Fruit fly (Drosophila melanogaster) whole organism: Measurements from ENCODE around the gene smal.

ENCODE experiments used
- CG8478 ChIP-seq: fragments of >200 bp; optimal IDR thresholded peaks from 2 replicates; lab custom pipeline; 2018; ENCODE audit warnings: inconsistent platforms
- Dll ChIP-seq: fragments of >200 bp; optimal IDR thresholded peaks from 2 replicates; lab custom pipeline; 2017
- EcR ChIP-seq, 2 experiments: fragments of >200 bp; optimal IDR thresholded peaks; 2 replicates each; lab custom pipeline; 2017; ENCODE audit warnings: missing biosample characterization in 2 of 2, missing genetic modification characterization in 2 of 2, missing genetic modification reagents in 2 of 2
- pan ChIP-seq: fragments of >200 bp; optimal IDR thresholded peaks from 2 replicates; lab custom pipeline; 2017
- psq ChIP-seq: fragments of >200 bp; optimal IDR thresholded peaks from 2 replicates; lab custom pipeline; 2017
- usp ChIP-seq: fragments of >200 bp; optimal IDR thresholded peaks from 2 replicates; lab custom pipeline; 2017; ENCODE audit warnings: missing biosample characterization, missing genetic modification characterization, mixed read lengths

smal gene

DNA sequence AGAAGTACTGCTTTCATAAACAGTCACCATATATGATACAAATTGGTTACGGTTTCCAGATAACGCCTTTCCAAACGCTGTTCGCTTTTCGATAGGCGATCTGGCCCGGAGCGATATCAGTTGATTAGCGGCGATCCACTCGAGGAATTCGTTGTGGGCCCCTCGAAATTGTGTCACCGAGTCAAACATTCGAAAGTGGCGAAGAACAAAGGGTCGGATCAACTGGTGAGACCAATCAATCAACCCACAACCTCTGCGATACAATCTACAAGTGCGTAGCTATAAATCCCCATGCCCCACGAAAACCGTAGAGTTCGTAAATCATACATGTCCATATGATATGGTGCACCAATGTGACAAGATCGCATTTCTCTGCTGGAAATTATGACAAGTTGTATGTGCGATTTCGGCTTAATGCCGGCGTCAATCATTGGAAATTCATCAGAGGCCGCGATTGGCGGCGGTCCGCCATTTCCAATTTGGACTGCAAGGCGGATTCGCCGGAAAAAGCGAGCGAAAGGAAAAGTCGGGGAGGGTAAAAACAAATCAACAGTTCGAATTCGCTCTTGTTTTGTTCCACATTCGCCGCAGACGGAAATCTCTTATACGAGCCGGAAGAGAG, 704 bp upstream of the smal start:
- TF ChIP-seq psq (lab: Kevin White, UChicago) (no peak), EcR (GFP tag; optimal IDR thresholded peaks at IDR 0.05; lab: Kevin White, UChicago) (no peak), pan (lab: Kevin White, UChicago) (no peak), usp (GFP tag; lab: Kevin White, UChicago) (no peak), CG8478 (lab: Kevin White, UChicago) (no peak), Dll (lab: Kevin White, UChicago) (no peak)

DNA sequence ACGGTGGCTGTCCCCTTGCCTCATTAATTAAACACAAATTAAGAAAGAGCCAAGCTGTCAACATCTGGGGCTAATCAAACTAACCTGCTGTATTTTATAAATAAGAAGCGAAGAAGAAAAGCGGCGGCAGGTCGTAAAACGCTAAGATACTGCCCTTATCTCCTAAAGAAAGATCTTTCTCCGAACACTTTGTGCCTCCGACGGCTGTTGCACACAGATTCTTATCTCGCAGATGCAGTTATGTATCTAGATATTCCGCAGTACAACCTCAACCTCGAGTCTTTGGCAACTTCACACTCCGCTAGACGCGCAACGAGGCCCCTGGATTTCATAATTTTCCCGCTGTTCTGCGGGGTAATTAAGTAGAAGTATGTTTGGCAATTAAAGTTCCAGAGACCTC, 1.1 kb downstream of the smal start:
- no peak for TF ChIP-seq usp (GFP tag; lab: Kevin White, UChicago)
- no peak for TF ChIP-seq psq (lab: Kevin White, UChicago)
- no peak for TF ChIP-seq EcR (GFP tag; optimal IDR thresholded peaks at IDR 0.05; lab: Kevin White, UChicago)
- no peak for TF ChIP-seq CG8478 (lab: Kevin White, UChicago)
- TF ChIP-seq Dll (lab: Kevin White, UChicago), result no peak
- TF ChIP-seq pan (lab: Kevin White, UChicago), result no peak

DNA sequence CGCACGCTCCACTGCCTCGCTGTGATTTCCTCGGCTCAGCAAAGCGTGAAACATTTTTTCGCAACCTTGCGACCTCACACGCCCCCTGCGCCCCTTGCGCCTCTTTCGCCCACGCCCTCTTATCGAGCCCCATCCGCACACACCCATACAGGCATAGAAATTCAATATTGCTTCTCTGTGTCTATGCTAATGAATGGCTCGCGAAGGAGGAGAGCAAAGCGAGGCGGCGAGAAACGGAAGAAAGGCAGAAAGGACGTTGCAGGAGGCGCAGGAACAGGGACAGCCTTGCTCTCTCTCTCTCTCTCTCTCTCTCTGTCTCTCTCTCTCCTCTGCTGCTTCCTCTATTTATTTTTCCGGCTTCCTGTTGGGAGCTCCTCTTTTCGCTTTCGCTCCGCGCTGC, 7.4 kb downstream of the smal start:
- TF ChIP-seq usp (GFP tag; lab: Kevin White, UChicago) (no peak), Dll (lab: Kevin White, UChicago) (no peak), pan (lab: Kevin White, UChicago) (no peak), CG8478 (lab: Kevin White, UChicago) (no peak)

- TF ChIP-seq pan (lab: Kevin White, UChicago) (no peak), usp (GFP tag; lab: Kevin White, UChicago) (no peak), psq (lab: Kevin White, UChicago) (no peak), CG8478 (lab: Kevin White, UChicago) (no peak), EcR (GFP tag; optimal IDR thresholded peaks at IDR 0.05; lab: Kevin White, UChicago) (no peak), Dll (lab: Kevin White, UChicago) (no peak)
Measured at dm6 chr2L:6193004-6193566, 14.2 kb downstream of the smal start.

DNA sequence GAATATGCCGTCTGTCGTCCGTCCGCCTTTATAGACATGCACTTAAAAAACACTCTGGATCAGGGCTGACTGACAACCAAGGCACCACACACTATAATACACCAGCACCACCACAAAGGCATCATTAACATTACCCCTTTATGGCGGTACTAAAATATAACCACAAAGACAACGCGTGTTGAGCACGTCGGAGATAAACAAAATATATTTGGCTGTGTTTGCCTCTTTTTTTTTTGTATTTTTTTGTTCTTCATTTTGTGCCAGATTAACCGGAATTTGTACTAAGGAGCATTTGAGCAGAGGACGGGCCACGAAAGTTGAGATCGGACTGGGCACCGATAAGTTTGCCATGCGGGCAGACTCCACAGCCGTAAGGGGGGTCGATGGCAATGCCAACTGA, 15.1 kb downstream of the smal start:
- TF ChIP-seq pan (lab: Kevin White, UChicago), result no peak
- TF ChIP-seq usp (GFP tag; lab: Kevin White, UChicago), result no peak
- TF ChIP-seq psq (lab: Kevin White, UChicago), result no peak
- TF ChIP-seq EcR (GFP tag; optimal IDR thresholded peaks at IDR 0.05; lab: Kevin White, UChicago), result no peak
- no peak for TF ChIP-seq CG8478 (lab: Kevin White, UChicago)
- no peak for TF ChIP-seq Dll (lab: Kevin White, UChicago)

- TF ChIP-seq psq (lab: Kevin White, UChicago) (no peak), EcR (GFP tag; optimal IDR thresholded peaks at IDR 0.05; lab: Kevin White, UChicago) (no peak), usp (GFP tag; lab: Kevin White, UChicago) (no peak), CG8478 (lab: Kevin White, UChicago) (no peak), Dll (lab: Kevin White, UChicago) (no peak), pan (lab: Kevin White, UChicago) (no peak)
Measured at dm6 chr2L:6197773-6198172, 18.8 kb downstream of the smal start.

DNA sequence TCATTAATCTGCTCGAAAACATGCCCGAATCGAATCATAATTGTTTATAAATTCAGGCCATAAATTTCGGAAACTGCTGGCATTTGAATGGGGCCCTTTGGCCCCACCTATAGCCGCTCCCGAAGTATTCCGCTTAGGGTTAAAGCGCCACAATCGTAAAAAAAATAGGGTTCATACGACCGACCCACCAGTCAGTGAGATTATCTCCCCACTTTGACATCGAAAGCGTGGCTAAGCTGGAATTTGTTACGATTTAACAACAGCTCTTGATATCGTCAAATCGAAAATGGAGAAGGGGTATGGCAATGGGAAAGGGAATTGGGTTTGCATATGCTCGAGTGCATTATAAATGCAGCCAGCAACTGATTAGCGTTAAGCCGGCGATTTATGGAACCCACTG, 19.9 kb downstream of the smal start:
- TF ChIP-seq Dll (lab: Kevin White, UChicago) (no peak), EcR (GFP tag; optimal IDR thresholded peaks at IDR 0.05; lab: Kevin White, UChicago) (no peak), CG8478 (lab: Kevin White, UChicago) (no peak), psq (lab: Kevin White, UChicago) (no peak), pan (lab: Kevin White, UChicago) (no peak), usp (GFP tag; lab: Kevin White, UChicago) (no peak)

- TF ChIP-seq pan (lab: Kevin White, UChicago) (no peak), CG8478 (lab: Kevin White, UChicago) (no peak), Dll (lab: Kevin White, UChicago) (no peak), EcR (GFP tag; optimal IDR thresholded peaks at IDR 0.05; lab: Kevin White, UChicago) (no peak), psq (lab: Kevin White, UChicago) (no peak), usp (GFP tag; lab: Kevin White, UChicago) (no peak)
Measured at dm6 chr2L:6199544-6199943, 20.6 kb downstream of the smal start.

- no peak for TF ChIP-seq CG8478 (lab: Kevin White, UChicago)
- no peak for TF ChIP-seq pan (lab: Kevin White, UChicago)
- no peak for TF ChIP-seq usp (GFP tag; lab: Kevin White, UChicago)
- TF ChIP-seq psq (lab: Kevin White, UChicago), result no peak
- TF ChIP-seq EcR (GFP tag; optimal IDR thresholded peaks at IDR 0.05; lab: Kevin White, UChicago), result no peak
- TF ChIP-seq Dll (lab: Kevin White, UChicago), result no peak
Measured at dm6 chr2L:6201469-6201868, 22.5 kb downstream of the smal start.

DNA sequence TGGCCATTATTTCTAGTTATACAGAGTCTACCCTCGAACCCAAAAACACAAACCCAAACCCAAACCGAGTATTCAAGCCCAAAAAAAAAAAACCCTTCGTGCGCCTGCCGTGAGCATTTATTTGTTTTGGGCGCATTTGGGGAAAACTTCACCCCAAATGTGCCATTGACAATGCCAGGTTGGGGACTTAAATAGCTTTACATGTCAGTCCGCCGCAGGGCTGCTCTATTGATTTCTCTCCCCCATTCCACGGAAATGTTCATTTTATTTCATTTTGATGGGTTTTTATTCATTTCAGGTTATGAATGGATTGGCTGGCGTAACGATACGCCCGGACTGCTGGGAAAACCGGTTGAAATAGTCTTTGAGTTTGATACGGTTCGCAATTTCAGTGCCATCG, 23.9 kb downstream of the smal start:
- TF ChIP-seq Dll (lab: Kevin White, UChicago) (no peak), usp (GFP tag; lab: Kevin White, UChicago) (no peak), pan (lab: Kevin White, UChicago) (no peak), CG8478 (lab: Kevin White, UChicago) (no peak), EcR (GFP tag; optimal IDR thresholded peaks at IDR 0.05; lab: Kevin White, UChicago) (no peak), psq (lab: Kevin White, UChicago) (no peak)

DNA sequence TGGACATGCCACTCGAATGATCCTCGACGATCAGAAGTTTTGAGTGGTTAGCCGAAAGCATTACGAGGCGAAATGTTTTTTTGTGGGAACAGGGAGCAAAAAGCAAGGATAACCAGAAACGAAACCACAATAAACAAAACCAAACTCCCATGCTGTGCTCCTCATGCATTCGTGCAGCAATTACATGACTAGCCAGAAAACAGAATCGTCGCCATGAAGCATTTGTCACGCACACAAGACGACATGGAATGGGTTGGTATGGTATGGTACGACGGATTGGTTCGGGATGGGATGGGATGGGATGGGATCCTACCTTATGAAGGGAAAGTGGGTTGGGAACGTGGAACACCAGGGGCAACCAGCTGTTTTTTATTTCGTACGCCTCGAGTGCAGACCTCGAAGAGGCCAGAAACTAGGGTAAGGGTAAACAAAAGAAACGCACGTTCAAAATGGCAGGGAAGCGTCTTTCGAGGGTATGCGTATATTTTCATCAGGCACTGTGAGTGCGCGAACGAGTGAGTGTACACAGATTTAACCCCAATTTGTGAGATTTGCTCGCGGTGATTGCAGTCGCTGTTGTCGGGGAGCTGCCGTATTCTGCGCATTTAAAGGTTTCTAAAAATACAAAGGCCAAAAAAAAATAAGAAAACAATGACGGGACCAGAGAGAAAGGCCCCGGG, 25.8 kb downstream of the smal start:
- no peak for TF ChIP-seq psq (lab: Kevin White, UChicago)
- no peak for TF ChIP-seq usp (GFP tag; lab: Kevin White, UChicago)
- TF ChIP-seq Dll (lab: Kevin White, UChicago), result no peak
- TF ChIP-seq EcR (GFP tag; optimal IDR thresholded peaks at IDR 0.05; lab: Kevin White, UChicago), result no peak
- TF ChIP-seq CG8478 (lab: Kevin White, UChicago), result no peak
- no peak for TF ChIP-seq pan (lab: Kevin White, UChicago)
